Worm (Caenorhabditis elegans) whole organism, early embryonic: ENCODE measurements around the gene ssq-3.

Experiments used
- B0310.2 ChIP-seq: sonication (generic microtip); optimal IDR thresholded peaks from 2 replicates; lab custom pipeline; 2016; ENCODE audit warnings: mild to moderate bottlenecking, missing genetic modification characterization, missing compliant biosample characterization
- F13C5.2 ChIP-seq: sonication (generic microtip); optimal IDR thresholded peaks from 2 replicates; lab custom pipeline; 2017; ENCODE audit warnings: mild to moderate bottlenecking, missing genetic modification characterization, inconsistent platforms, missing compliant biosample characterization
- ama-1 ChIP-seq: fragments of 150-350 bp; optimal IDR thresholded peaks from 2 replicates; lab custom pipeline; 2014
- flt-1 ChIP-seq: fragments of 200-800 bp; sonication (Bioruptor generic); IDR thresholded peaks from 2 replicates; pipeline ENCODE4 v1.3.6; 2022; ENCODE audit warnings: missing genetic modification characterization, missing compliant biosample characterization
- hmbx-1 ChIP-seq: sonication (generic microtip); optimal IDR thresholded peaks from 2 replicates; lab custom pipeline; 2016; ENCODE audit warnings: mild to moderate bottlenecking, missing genetic modification characterization, missing compliant biosample characterization
- hmg-4 ChIP-seq: fragments of 200-800 bp; sonication (Bioruptor generic); optimal IDR thresholded peaks from 2 replicates; lab custom pipeline; 2018; ENCODE audit warnings: mild to moderate bottlenecking, missing genetic modification characterization, missing compliant biosample characterization
- pes-1 ChIP-seq: fragments of 200-800 bp; sonication (Bioruptor generic); IDR thresholded peaks from 2 replicates; pipeline ENCODE4 v1.3.6; 2022; ENCODE audit warnings: missing genetic modification reagents, missing genetic modification characterization, missing compliant biosample characterization
- scrt-1 ChIP-seq: fragments of 200-800 bp; sonication (Bioruptor generic); IDR thresholded peaks from 2 replicates; pipeline ENCODE4 v1.3.6; 2022; ENCODE audit warnings: missing genetic modification characterization, missing compliant biosample characterization
- sea-1 ChIP-seq: fragments of 200-800 bp; sonication (Bioruptor generic); conservative IDR thresholded peaks from 2 replicates; pipeline ENCODE4 v1.3.6; 2022; ENCODE audit warnings: missing genetic modification characterization, missing compliant biosample characterization

DNA sequence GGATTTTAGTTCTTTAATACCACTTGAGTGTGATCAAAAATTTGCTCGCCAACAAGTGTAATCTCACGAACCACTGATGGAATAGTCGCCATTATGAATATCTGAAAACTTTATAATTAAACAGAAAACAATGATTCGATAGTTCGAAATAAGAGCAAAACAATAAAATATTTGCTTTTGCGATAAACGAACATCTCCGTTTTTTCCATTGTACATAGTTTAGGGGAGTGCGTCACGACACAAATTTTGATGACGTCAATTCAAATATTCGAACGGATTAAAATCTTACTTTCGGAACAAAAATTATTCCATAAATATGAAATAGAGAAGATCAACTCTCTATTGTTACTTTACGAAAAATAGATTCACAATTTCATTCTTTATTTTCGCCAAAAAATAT is 22.6 kb downstream of the ssq-3 start, which contains the start of gene mutd-1:
- TF ChIP-seq B0310.2 (tag; lab: Kevin White, UChicago) (no peak), pes-1 (GFP tag; lab: Robert Waterston, UW) (no peak), scrt-1 (GFP tag; lab: Robert Waterston, UW) (no peak), ama-1 (lab: Kevin White, UChicago) (no peak), hmbx-1 (no peak), flt-1 (GFP tag; lab: Robert Waterston, UW) (no peak), sea-1 (GFP tag; lab: Robert Waterston, UW) (no peak), hmg-4 (GFP tag; lab: Kevin White, UChicago) (no peak), F13C5.2 (tag; lab: Kevin White, UChicago) (no peak)
